Fruit fly (Drosophila melanogaster): ENCODE data around the gene nst.

The nst gene

dm6 chr3L:12530044-12530443, at the start of gene nst:
nst (minus strand) TSS chr3L:12530171.
- no peak for TF ChIP-seq Clk (GFP tag; optimal IDR thresholded peaks at IDR 0.05)
- TF ChIP-seq bab1 (GFP tag; optimal IDR thresholded peaks at IDR 0.05): peak; percentile 21
- no peak for TF ChIP-seq CG1620 (GFP tag; optimal IDR thresholded peaks at IDR 0.05)
- TF ChIP-seq pad (GFP tag; optimal IDR thresholded peaks at IDR 0.05): no peak
- TF ChIP-seq Mnt (GFP tag; optimal IDR thresholded peaks at IDR 0.05): no peak
- TF ChIP-seq tj (GFP tag; optimal IDR thresholded peaks at IDR 0.05): peak; percentile 22
- TF ChIP-seq cic (GFP tag; optimal IDR thresholded peaks at IDR 0.05): no peak
- TF ChIP-seq CG33017 (tag; optimal IDR thresholded peaks at IDR 0.05): no peak
- no peak for TF ChIP-seq Hr96 (GFP tag; optimal IDR thresholded peaks at IDR 0.05)
- no peak for TF ChIP-seq CG7045 (GFP tag; optimal IDR thresholded peaks at IDR 0.05)
- TF ChIP-seq Crg-1 (GFP tag; optimal IDR thresholded peaks at IDR 0.05): no peak
- no peak for TF ChIP-seq CG11617 (GFP tag; optimal IDR thresholded peaks at IDR 0.05)
- TF ChIP-seq toe (GFP tag; optimal IDR thresholded peaks at IDR 0.05): no peak
- TF ChIP-seq ovo (GFP tag; optimal IDR thresholded peaks at IDR 0.05): no peak

dm6 chr3L:12574867-12575266, 44.9 kb upstream of the nst start:
- TF ChIP-seq Clk (GFP tag; optimal IDR thresholded peaks at IDR 0.05) (no peak), tj (GFP tag; optimal IDR thresholded peaks at IDR 0.05) (no peak), CG11617 (GFP tag; optimal IDR thresholded peaks at IDR 0.05) (no peak), ovo (GFP tag; optimal IDR thresholded peaks at IDR 0.05) (no peak), CG7101 (tag; optimal IDR thresholded peaks at IDR 0.05) (no peak), cic (GFP tag; optimal IDR thresholded peaks at IDR 0.05) (no peak), Hr96 (GFP tag; optimal IDR thresholded peaks at IDR 0.05) (no peak), kay (GFP tag; ENCODE audit: borderline replicate concordance) (no peak)

DNA sequence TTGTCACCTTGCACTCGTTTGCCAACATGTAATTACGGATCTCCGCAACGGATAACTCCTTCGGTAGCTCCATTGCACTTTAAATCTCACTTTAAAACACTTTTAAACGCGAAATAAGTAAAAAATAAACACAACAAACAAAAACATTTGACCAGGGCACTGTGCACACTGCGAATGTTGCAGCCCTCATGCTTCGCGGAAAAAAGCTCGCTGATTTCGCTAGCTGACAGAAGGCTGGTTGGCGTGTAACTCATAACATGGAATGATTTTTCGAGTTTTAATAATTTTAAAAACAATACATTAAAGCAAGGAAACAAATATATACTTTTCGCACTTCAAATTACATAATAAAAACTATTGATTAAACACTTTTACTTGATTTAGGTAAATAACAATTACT, 42.4 kb upstream of the nst start, which contains the start of gene sowah:
TSS of gene sowah (minus strand) at position 177 of the 400 bp plus-strand sequence.
- TF ChIP-seq tj (GFP tag; optimal IDR thresholded peaks at IDR 0.05) (no peak), Mnt (GFP tag; optimal IDR thresholded peaks at IDR 0.05) (no peak), CG7045 (GFP tag; optimal IDR thresholded peaks at IDR 0.05) (no peak), CG11617 (GFP tag; optimal IDR thresholded peaks at IDR 0.05) (no peak), CG14711 (tag; optimal IDR thresholded peaks at IDR 0.05) (no peak), CG5204 (GFP tag; optimal IDR thresholded peaks at IDR 0.05) (no peak), toe (GFP tag; optimal IDR thresholded peaks at IDR 0.05) (peak; percentile 40), bab1 (GFP tag; optimal IDR thresholded peaks at IDR 0.05) (peak; percentile 28), CG33017 (tag; optimal IDR thresholded peaks at IDR 0.05) (no peak), Crg-1 (GFP tag; optimal IDR thresholded peaks at IDR 0.05) (no peak), kay (GFP tag; ENCODE audit: borderline replicate concordance) (peak; percentile 94), CG1620 (GFP tag; optimal IDR thresholded peaks at IDR 0.05) (peak; percentile 3), Clk (GFP tag; optimal IDR thresholded peaks at IDR 0.05) (no peak), ovo (GFP tag; optimal IDR thresholded peaks at IDR 0.05) (no peak), cnc (optimal IDR thresholded peaks at IDR 0.05) (no peak), cic (GFP tag; optimal IDR thresholded peaks at IDR 0.05) (no peak), pad (GFP tag; optimal IDR thresholded peaks at IDR 0.05) (no peak), CG7101 (tag; optimal IDR thresholded peaks at IDR 0.05) (no peak), Hr96 (GFP tag; optimal IDR thresholded peaks at IDR 0.05) (peak; percentile 10), CG12768 (GFP tag; optimal IDR thresholded peaks at IDR 0.05) (no peak)

- TF ChIP-seq tj (GFP tag; optimal IDR thresholded peaks at IDR 0.05) (no peak), CG12768 (GFP tag; optimal IDR thresholded peaks at IDR 0.05) (no peak)
These were observed 36.2 kb upstream of the nst start for dm6 chr3L:12566065-12566730.

DNA sequence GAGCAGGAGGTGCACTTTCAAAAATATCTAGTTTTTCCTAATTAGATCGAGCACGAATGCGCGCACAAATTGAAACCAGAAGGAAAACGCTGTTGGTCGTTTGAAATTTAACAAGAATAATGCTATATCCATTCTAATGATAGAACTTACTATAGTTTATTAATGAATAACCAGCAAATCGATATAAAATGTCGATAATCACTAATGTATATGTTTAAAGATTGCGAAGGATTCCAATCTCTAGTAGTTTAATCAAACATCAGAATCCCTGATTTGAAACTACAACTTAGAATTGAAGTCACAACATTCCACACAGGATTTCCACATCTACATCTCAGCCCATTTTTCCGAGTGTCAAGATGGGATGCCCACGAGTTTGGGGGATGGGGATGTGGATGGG, 35.5 kb upstream of the nst start:
- TF ChIP-seq bab1 (GFP tag; optimal IDR thresholded peaks at IDR 0.05): no peak
- no peak for TF ChIP-seq CG11617 (GFP tag; optimal IDR thresholded peaks at IDR 0.05)
- TF ChIP-seq CG1620 (GFP tag; optimal IDR thresholded peaks at IDR 0.05): no peak
- TF ChIP-seq Clk (GFP tag; optimal IDR thresholded peaks at IDR 0.05): no peak
- TF ChIP-seq CG33017 (tag; optimal IDR thresholded peaks at IDR 0.05): no peak
- TF ChIP-seq ovo (GFP tag; optimal IDR thresholded peaks at IDR 0.05): no peak
- no peak for TF ChIP-seq pad (GFP tag; optimal IDR thresholded peaks at IDR 0.05)
- no peak for TF ChIP-seq cnc (optimal IDR thresholded peaks at IDR 0.05)
- TF ChIP-seq tj (GFP tag; optimal IDR thresholded peaks at IDR 0.05): no peak
- no peak for TF ChIP-seq CG5204 (GFP tag; optimal IDR thresholded peaks at IDR 0.05)
- TF ChIP-seq cic (GFP tag; optimal IDR thresholded peaks at IDR 0.05): no peak
- no peak for TF ChIP-seq CG7045 (GFP tag; optimal IDR thresholded peaks at IDR 0.05)
- no peak for TF ChIP-seq CG7101 (tag; optimal IDR thresholded peaks at IDR 0.05)

- TF ChIP-seq cnc (optimal IDR thresholded peaks at IDR 0.05): no peak
- no peak for TF ChIP-seq bab1 (GFP tag; optimal IDR thresholded peaks at IDR 0.05)
- no peak for TF ChIP-seq CG33017 (tag; optimal IDR thresholded peaks at IDR 0.05)
- TF ChIP-seq CG12768 (GFP tag; optimal IDR thresholded peaks at IDR 0.05): no peak
- no peak for TF ChIP-seq pad (GFP tag; optimal IDR thresholded peaks at IDR 0.05)
- no peak for TF ChIP-seq kay (GFP tag; ENCODE audit: borderline replicate concordance)
- no peak for TF ChIP-seq CG5204 (GFP tag; optimal IDR thresholded peaks at IDR 0.05)
- no peak for TF ChIP-seq CG14711 (tag; optimal IDR thresholded peaks at IDR 0.05)
- TF ChIP-seq Hr96 (GFP tag; optimal IDR thresholded peaks at IDR 0.05): no peak
- no peak for TF ChIP-seq Mnt (GFP tag; optimal IDR thresholded peaks at IDR 0.05)
- no peak for TF ChIP-seq Crg-1 (GFP tag; optimal IDR thresholded peaks at IDR 0.05)
- TF ChIP-seq CG1620 (GFP tag; optimal IDR thresholded peaks at IDR 0.05): no peak
- TF ChIP-seq tj (GFP tag; optimal IDR thresholded peaks at IDR 0.05): no peak
- no peak for TF ChIP-seq CG7045 (GFP tag; optimal IDR thresholded peaks at IDR 0.05)
- TF ChIP-seq CG7101 (tag; optimal IDR thresholded peaks at IDR 0.05): no peak
- TF ChIP-seq Clk (GFP tag; optimal IDR thresholded peaks at IDR 0.05): no peak
- TF ChIP-seq cic (GFP tag; optimal IDR thresholded peaks at IDR 0.05): no peak
These were observed 35.0 kb upstream of the nst start for dm6 chr3L:12564979-12565378.
